Fruit fly (Drosophila melanogaster) whole organism, pupa: ENCODE data around the gene mus312.

Experiments
- CG10348 ChIP-seq: fragments of 200-800 bp; sonication (Bioruptor generic); IDR thresholded peaks from 2 replicates; pipeline ENCODE4 v1.3.6; 2022; ENCODE audit warnings: missing biosample characterization, missing genetic modification characterization
- CG12605 ChIP-seq: fragments of 200-800 bp; sonication (Bioruptor generic); IDR thresholded peaks from 2 replicates; pipeline ENCODE4 v1.3.6; 2022; ENCODE audit warnings: missing biosample characterization, missing genetic modification characterization
- CG13204 ChIP-seq: fragments of 200-800 bp; sonication (Bioruptor generic); optimal IDR thresholded peaks from 2 replicates; lab custom pipeline; 2018; ENCODE audit warnings: missing biosample characterization, mild to moderate bottlenecking, missing genetic modification characterization, moderate library complexity
- CG14655 ChIP-seq: fragments of 200-800 bp; sonication (Bioruptor generic); optimal IDR thresholded peaks from 3 replicates; lab custom pipeline; 2017; ENCODE audit warnings: mild to moderate bottlenecking, missing biosample characterization, missing genetic modification reagents, missing genetic modification characterization
- CG15710 ChIP-seq: fragments of 200-800 bp; sonication (Bioruptor generic); optimal IDR thresholded peaks from 2 replicates; lab custom pipeline; 2018; ENCODE audit warnings: missing biosample characterization, mild to moderate bottlenecking, missing genetic modification characterization, moderate library complexity
- CG17806 ChIP-seq: fragments of 200-800 bp; sonication (Bioruptor generic); optimal IDR thresholded peaks from 2 replicates; lab custom pipeline; 2018; ENCODE audit warnings: missing biosample characterization, mild to moderate bottlenecking, missing genetic modification characterization, moderate library complexity
- CG32121 ChIP-seq: fragments of 200-800 bp; sonication (Bioruptor generic); IDR thresholded peaks from 2 replicates; pipeline ENCODE4 v1.3.6; 2022; ENCODE audit warnings: missing biosample characterization, missing genetic modification characterization
- CG34367 ChIP-seq: fragments of 200-800 bp; sonication (Bioruptor generic); optimal IDR thresholded peaks from 2 replicates; lab custom pipeline; 2018; ENCODE audit warnings: missing biosample characterization, mild to moderate bottlenecking, missing genetic modification characterization
- CG4496 ChIP-seq: fragments of 200-800 bp; sonication (Bioruptor generic); IDR thresholded peaks from 3 replicates; pipeline ENCODE4 v1.3.6; 2022; ENCODE audit warnings: missing biosample characterization, missing genetic modification characterization
- CG8159 ChIP-seq: fragments of 200-800 bp; sonication (Bioruptor generic); optimal IDR thresholded peaks from 3 replicates; lab custom pipeline; 2018; ENCODE audit warnings: missing biosample characterization, mild to moderate bottlenecking, missing genetic modification characterization, moderate library complexity
- CG8301 ChIP-seq: fragments of 200-800 bp; sonication (Bioruptor generic); optimal IDR thresholded peaks from 2 replicates; lab custom pipeline; 2018; ENCODE audit warnings: missing biosample characterization, mild to moderate bottlenecking, missing genetic modification characterization
- CG9948 ChIP-seq: fragments of 200-800 bp; sonication (Bioruptor generic); optimal IDR thresholded peaks from 2 replicates; lab custom pipeline; 2018; ENCODE audit warnings: missing biosample characterization, mild to moderate bottlenecking, missing genetic modification characterization, moderate library complexity
- D1 ChIP-seq: fragments of 200-800 bp; sonication (Bioruptor generic); optimal IDR thresholded peaks from 2 replicates; lab custom pipeline; 2018; ENCODE audit warnings: missing biosample characterization, mild to moderate bottlenecking, missing genetic modification characterization, moderate library complexity
- EcR ChIP-seq: fragments of 200-800 bp; sonication (Bioruptor generic); optimal IDR thresholded peaks from 3 replicates; lab custom pipeline; 2019; ENCODE audit warnings: missing biosample characterization, missing genetic modification characterization, mild to moderate bottlenecking, moderate library complexity, missing genetic modification reagents
- Ets98B ChIP-seq: fragments of 200-800 bp; sonication (Bioruptor generic); IDR thresholded peaks from 2 replicates; pipeline ENCODE4 v1.3.6; 2022; ENCODE audit warnings: missing biosample characterization, missing genetic modification characterization
- Pif1A ChIP-seq: fragments of 200-800 bp; sonication (Bioruptor generic); optimal IDR thresholded peaks from 3 replicates; lab custom pipeline; 2016; ENCODE audit warnings: missing biosample characterization, missing genetic modification characterization
- Pif1B ChIP-seq: fragments of 200-800 bp; sonication (Bioruptor generic); optimal IDR thresholded peaks from 3 replicates; lab custom pipeline; 2016; ENCODE audit warnings: missing biosample characterization, missing genetic modification characterization
- Snoo ChIP-seq: fragments of 200-800 bp; sonication (Bioruptor generic); optimal IDR thresholded peaks from 3 replicates; lab custom pipeline; 2017; ENCODE audit warnings: missing biosample characterization, mild to moderate bottlenecking, missing genetic modification characterization, inconsistent platforms
- fd96Ca ChIP-seq: fragments of 200-800 bp; sonication (Bioruptor generic); IDR thresholded peaks from 3 replicates; pipeline ENCODE4 v1.3.6; 2022; ENCODE audit warnings: missing biosample characterization, missing genetic modification characterization
- gl ChIP-seq: fragments of 200-800 bp; sonication (Bioruptor generic); optimal IDR thresholded peaks from 2 replicates; lab custom pipeline; 2018; ENCODE audit warnings: missing biosample characterization, mild to moderate bottlenecking, missing genetic modification characterization
- rn ChIP-seq: fragments of 200-800 bp; sonication (Bioruptor generic); IDR thresholded peaks from 2 replicates; pipeline ENCODE4 v1.3.6; 2022; ENCODE audit warnings: missing biosample characterization, missing genetic modification characterization

Gene mus312

dm6 chr3L:7371290-7371689 is 42.4 kb downstream of the mus312 start:
- TF ChIP-seq CG4496 (GFP tag; lab: Robert Waterston, UW) (0 out of 3 replicates have a peak, but pooled peaks have one; percentile 25), CG34367 (tag; lab: Kevin White, UChicago) (no peak), CG10348 (no peak), CG8159 (tag; lab: Kevin White, UChicago) (no peak), CG15710 (tag; lab: Kevin White, UChicago) (no peak)

DNA sequence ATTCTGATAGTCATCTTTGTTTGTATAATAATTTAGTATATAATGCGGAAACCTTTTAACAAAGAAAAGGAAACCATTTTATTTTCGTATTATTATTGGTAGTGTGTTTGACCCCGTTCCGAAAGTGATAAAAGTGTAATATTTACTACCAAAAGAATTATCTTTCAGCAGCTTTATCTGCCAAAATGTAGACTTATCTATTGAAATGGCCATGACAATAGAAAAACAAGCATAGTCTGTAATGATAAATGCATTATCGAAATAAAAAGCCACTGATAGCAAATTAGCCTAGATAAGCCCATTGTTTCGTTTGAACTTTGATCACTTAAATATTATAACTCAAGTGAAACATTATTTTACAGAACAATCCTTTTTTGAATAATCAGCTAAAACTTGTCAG is 47.2 kb downstream of the mus312 start:
- no peak for TF ChIP-seq EcR (GFP tag; lab: Kevin White, UChicago)
- no peak for TF ChIP-seq CG34367 (tag; lab: Kevin White, UChicago)
- TF ChIP-seq fd96Ca (GFP tag; lab: Robert Waterston, UW): no peak
- TF ChIP-seq CG32121 (GFP tag; lab: Robert Waterston, UW): no peak
- TF ChIP-seq Pif1A: no peak
- no peak for TF ChIP-seq CG15710 (tag; lab: Kevin White, UChicago)
- no peak for TF ChIP-seq Snoo
- TF ChIP-seq CG17806 (tag; lab: Kevin White, UChicago): no peak
- TF ChIP-seq CG13204: no peak
- no peak for TF ChIP-seq gl (tag; lab: Kevin White, UChicago)
- no peak for TF ChIP-seq CG12605 (GFP tag; lab: Robert Waterston, UW)
- no peak for TF ChIP-seq CG8159 (tag; lab: Kevin White, UChicago)
- no peak for TF ChIP-seq Ets98B (GFP tag; lab: Robert Waterston, UW)
- TF ChIP-seq D1 (tag; lab: Kevin White, UChicago): no peak

- TF ChIP-seq CG15710 (tag; lab: Kevin White, UChicago): no peak
- no peak for TF ChIP-seq CG10348
- TF ChIP-seq CG8159 (tag; lab: Kevin White, UChicago): no peak
- no peak for TF ChIP-seq Snoo
- no peak for TF ChIP-seq CG4496 (GFP tag; lab: Robert Waterston, UW)
- TF ChIP-seq Pif1B (GFP tag; lab: Kevin White, UChicago): no peak
- TF ChIP-seq CG17806 (tag; lab: Kevin White, UChicago): no peak
- no peak for TF ChIP-seq Ets98B (GFP tag; lab: Robert Waterston, UW)
Measured at dm6 chr3L:7376830-7377229, 47.9 kb downstream of the mus312 start.

DNA sequence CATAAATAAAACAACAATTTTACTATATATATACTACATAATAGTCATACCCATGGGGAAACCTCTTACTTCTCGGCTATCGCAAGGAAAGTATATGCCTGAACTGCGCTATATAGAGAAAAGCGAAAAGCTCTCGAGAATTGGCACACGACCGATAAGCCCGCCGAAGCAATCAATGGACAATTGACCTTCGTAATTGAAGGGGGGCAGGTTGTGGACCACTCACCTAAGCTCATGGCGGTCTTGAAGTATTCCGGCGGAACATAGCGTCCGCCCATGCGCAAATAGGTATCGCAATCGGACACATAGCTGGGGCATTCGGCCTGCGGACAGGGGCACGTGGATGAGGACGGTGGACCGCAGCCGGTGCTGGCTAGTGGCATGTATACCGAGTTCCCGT is 51.5 kb downstream of the mus312 start:
- TF ChIP-seq rn (GFP tag; lab: Robert Waterston, UW) (no peak), CG8159 (tag; lab: Kevin White, UChicago) (no peak), EcR (GFP tag; lab: Kevin White, UChicago) (peak; percentile 54), CG14655 (GFP tag; lab: Kevin White, UChicago) (no peak), CG12605 (GFP tag; lab: Robert Waterston, UW) (no peak), gl (tag; lab: Kevin White, UChicago) (no peak)

DNA sequence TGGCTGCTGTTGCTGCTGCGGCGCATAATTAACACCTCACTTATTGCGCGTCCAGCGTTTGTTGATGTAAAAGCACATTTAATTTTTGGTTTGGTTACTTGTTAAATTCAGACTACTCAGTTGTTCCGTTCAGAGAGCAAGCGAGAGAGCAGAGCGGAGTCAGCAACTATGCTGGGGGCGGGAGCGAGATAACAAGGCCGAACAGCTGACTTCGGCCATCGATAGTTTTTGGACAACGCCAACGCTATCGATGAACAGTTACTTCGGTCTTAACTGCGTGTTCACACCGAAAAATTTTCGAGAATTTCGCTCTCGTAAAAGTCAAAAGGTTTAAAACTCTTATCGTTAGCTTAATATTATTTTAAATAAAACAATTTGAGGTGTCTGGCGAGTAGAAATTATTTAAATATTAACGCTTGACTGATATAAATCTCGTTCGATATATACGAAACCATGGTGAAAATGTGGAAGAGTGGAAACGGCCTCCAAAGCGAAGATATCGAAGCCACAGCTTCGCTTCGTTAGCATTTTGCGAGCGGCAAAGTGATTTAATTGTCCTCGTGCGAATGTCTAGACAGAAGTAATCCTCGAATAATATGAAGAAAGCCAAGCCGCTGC is 52.5 kb downstream of the mus312 start, which contains the start of the genes SMSr and smid:
Gene SMSr, minus strand, starts transcription at position 116 of the 618 bp plus-strand sequence.
Gene smid, plus strand, starts transcription at position 256 of the 618 bp plus-strand sequence.
- TF ChIP-seq CG32121 (GFP tag; lab: Robert Waterston, UW) (no peak), CG17806 (tag; lab: Kevin White, UChicago) (peak; percentile 37), Pif1A (peak; percentile 42), CG13204 (no peak), CG14655 (GFP tag; lab: Kevin White, UChicago) (no peak), fd96Ca (GFP tag; lab: Robert Waterston, UW) (no peak; the same call in 2 of the 3 replicates), CG9948 (peak; percentile 52), CG12605 (GFP tag; lab: Robert Waterston, UW) (no peak), gl (tag; lab: Kevin White, UChicago) (no peak), rn (GFP tag; lab: Robert Waterston, UW) (no peak), CG8159 (tag; lab: Kevin White, UChicago) (peak; percentile 63), CG8301 (tag; lab: Kevin White, UChicago) (no peak), Snoo (peak; percentile 48), CG34367 (tag; lab: Kevin White, UChicago) (peak; percentile 10), CG10348 (no peak), Pif1B (GFP tag; lab: Kevin White, UChicago) (no peak), CG4496 (GFP tag; lab: Robert Waterston, UW) (0 out of 3 replicates have a peak, but pooled peaks have one; percentile 39), D1 (tag; lab: Kevin White, UChicago) (no peak), CG15710 (tag; lab: Kevin White, UChicago) (peak; percentile 39), EcR (GFP tag; lab: Kevin White, UChicago) (no peak), Ets98B (GFP tag; lab: Robert Waterston, UW) (no peak; the same call in 1 of the 2 replicates)
